Fruit fly (Drosophila melanogaster) whole organism, pupa: Measurements from ENCODE around the gene TORIP.

Source experiments
- CG10348 ChIP-seq: fragments of 200-800 bp; sonication (Bioruptor generic); IDR thresholded peaks from 2 replicates; pipeline ENCODE4 v1.3.6; 2022; ENCODE audit warnings: missing biosample characterization, missing genetic modification characterization
- CG12605 ChIP-seq: fragments of 200-800 bp; sonication (Bioruptor generic); IDR thresholded peaks from 2 replicates; pipeline ENCODE4 v1.3.6; 2022; ENCODE audit warnings: missing biosample characterization, missing genetic modification characterization
- CG13204 ChIP-seq: fragments of 200-800 bp; sonication (Bioruptor generic); optimal IDR thresholded peaks from 2 replicates; lab custom pipeline; 2018; ENCODE audit warnings: missing biosample characterization, mild to moderate bottlenecking, missing genetic modification characterization, moderate library complexity
- CG15710 ChIP-seq: fragments of 200-800 bp; sonication (Bioruptor generic); optimal IDR thresholded peaks from 2 replicates; lab custom pipeline; 2018; ENCODE audit warnings: missing biosample characterization, mild to moderate bottlenecking, missing genetic modification characterization, moderate library complexity
- CG17806 ChIP-seq: fragments of 200-800 bp; sonication (Bioruptor generic); optimal IDR thresholded peaks from 2 replicates; lab custom pipeline; 2018; ENCODE audit warnings: missing biosample characterization, mild to moderate bottlenecking, missing genetic modification characterization, moderate library complexity
- CG32121 ChIP-seq: fragments of 200-800 bp; sonication (Bioruptor generic); IDR thresholded peaks from 2 replicates; pipeline ENCODE4 v1.3.6; 2022; ENCODE audit warnings: missing biosample characterization, missing genetic modification characterization
- CG34367 ChIP-seq: fragments of 200-800 bp; sonication (Bioruptor generic); optimal IDR thresholded peaks from 2 replicates; lab custom pipeline; 2018; ENCODE audit warnings: missing biosample characterization, mild to moderate bottlenecking, missing genetic modification characterization
- CG4496 ChIP-seq: fragments of 200-800 bp; sonication (Bioruptor generic); IDR thresholded peaks from 3 replicates; pipeline ENCODE4 v1.3.6; 2022; ENCODE audit warnings: missing biosample characterization, missing genetic modification characterization
- CG8159 ChIP-seq: fragments of 200-800 bp; sonication (Bioruptor generic); optimal IDR thresholded peaks from 3 replicates; lab custom pipeline; 2018; ENCODE audit warnings: missing biosample characterization, mild to moderate bottlenecking, missing genetic modification characterization, moderate library complexity
- CG8301 ChIP-seq: fragments of 200-800 bp; sonication (Bioruptor generic); optimal IDR thresholded peaks from 2 replicates; lab custom pipeline; 2018; ENCODE audit warnings: missing biosample characterization, mild to moderate bottlenecking, missing genetic modification characterization
- CG9948 ChIP-seq: fragments of 200-800 bp; sonication (Bioruptor generic); optimal IDR thresholded peaks from 2 replicates; lab custom pipeline; 2018; ENCODE audit warnings: missing biosample characterization, mild to moderate bottlenecking, missing genetic modification characterization, moderate library complexity
- D1 ChIP-seq: fragments of 200-800 bp; sonication (Bioruptor generic); optimal IDR thresholded peaks from 2 replicates; lab custom pipeline; 2018; ENCODE audit warnings: missing biosample characterization, mild to moderate bottlenecking, missing genetic modification characterization, moderate library complexity
- EcR ChIP-seq: fragments of 200-800 bp; sonication (Bioruptor generic); optimal IDR thresholded peaks from 3 replicates; lab custom pipeline; 2019; ENCODE audit warnings: missing biosample characterization, missing genetic modification characterization, mild to moderate bottlenecking, moderate library complexity, missing genetic modification reagents
- Ets98B ChIP-seq: fragments of 200-800 bp; sonication (Bioruptor generic); IDR thresholded peaks from 2 replicates; pipeline ENCODE4 v1.3.6; 2022; ENCODE audit warnings: missing biosample characterization, missing genetic modification characterization
- Pif1A ChIP-seq: fragments of 200-800 bp; sonication (Bioruptor generic); optimal IDR thresholded peaks from 3 replicates; lab custom pipeline; 2016; ENCODE audit warnings: missing biosample characterization, missing genetic modification characterization
- Pif1B ChIP-seq: fragments of 200-800 bp; sonication (Bioruptor generic); optimal IDR thresholded peaks from 3 replicates; lab custom pipeline; 2016; ENCODE audit warnings: missing biosample characterization, missing genetic modification characterization
- Snoo ChIP-seq: fragments of 200-800 bp; sonication (Bioruptor generic); optimal IDR thresholded peaks from 3 replicates; lab custom pipeline; 2017; ENCODE audit warnings: missing biosample characterization, mild to moderate bottlenecking, missing genetic modification characterization, inconsistent platforms
- fd96Ca ChIP-seq: fragments of 200-800 bp; sonication (Bioruptor generic); IDR thresholded peaks from 3 replicates; pipeline ENCODE4 v1.3.6; 2022; ENCODE audit warnings: missing biosample characterization, missing genetic modification characterization
- gl ChIP-seq: fragments of 200-800 bp; sonication (Bioruptor generic); optimal IDR thresholded peaks from 2 replicates; lab custom pipeline; 2018; ENCODE audit warnings: missing biosample characterization, mild to moderate bottlenecking, missing genetic modification characterization
- rn ChIP-seq: fragments of 200-800 bp; sonication (Bioruptor generic); IDR thresholded peaks from 2 replicates; pipeline ENCODE4 v1.3.6; 2022; ENCODE audit warnings: missing biosample characterization, missing genetic modification characterization

The TORIP gene

DNA sequence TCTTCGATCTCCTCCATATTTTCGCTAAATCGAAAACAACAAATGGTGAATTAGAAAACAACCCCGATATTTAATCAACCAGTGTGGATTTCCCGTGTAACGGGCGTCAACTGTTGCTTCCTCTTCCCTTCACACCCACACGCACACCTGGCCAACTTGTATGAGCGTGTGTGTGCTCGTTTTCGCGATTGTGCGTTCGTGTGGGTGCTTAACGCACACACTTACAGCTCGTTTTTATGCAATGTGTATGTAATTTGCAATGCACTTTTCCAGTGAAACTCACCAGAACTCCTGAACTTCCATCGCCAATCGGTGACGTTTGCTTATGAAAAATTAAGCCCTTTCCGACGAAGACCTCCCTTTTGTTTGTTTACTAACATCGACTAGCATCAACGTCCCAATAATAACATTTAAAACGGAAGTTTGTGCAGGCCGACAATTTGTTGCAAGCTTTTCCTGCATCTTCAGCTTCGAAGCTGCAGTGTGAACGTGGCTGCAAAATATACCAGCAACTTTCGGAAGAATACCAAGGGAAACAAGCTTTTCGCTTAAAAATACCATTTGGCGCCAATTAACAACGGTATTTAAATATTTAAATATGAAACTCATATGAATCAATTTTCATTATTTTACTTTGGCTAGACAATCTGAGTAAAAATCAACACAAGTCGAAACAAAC lies 10.7 kb upstream of the TORIP start, which contains the start of gene cyc:
Gene cyc, minus strand, starts transcription at position 467 of the 679 bp plus-strand sequence.
- TF ChIP-seq CG13204 (GFP tag; lab: Kevin White, UChicago) (no peak), CG15710 (peak; percentile 1), Ets98B (GFP tag; lab: Robert Waterston, UW) (peak; percentile 64; the same call in 1 of the 2 replicates), D1 (tag; lab: Kevin White, UChicago) (no peak), Pif1A (GFP tag; lab: Kevin White, UChicago) (no peak), gl (tag; lab: Kevin White, UChicago) (no peak), CG4496 (GFP tag; lab: Robert Waterston, UW) (peak; percentile 70), CG32121 (GFP tag; lab: Robert Waterston, UW) (peak; percentile 32; the same call in 1 of the 2 replicates), CG34367 (tag; lab: Kevin White, UChicago) (no peak), EcR (no peak), CG8301 (tag; lab: Kevin White, UChicago) (no peak), CG12605 (GFP tag; lab: Robert Waterston, UW) (peak; percentile 64), CG8159 (tag; lab: Kevin White, UChicago) (no peak), CG9948 (no peak), CG10348 (no peak), Snoo (tag; lab: Kevin White, UChicago) (peak; percentile 34), CG17806 (tag; lab: Kevin White, UChicago) (no peak), rn (no peak)

DNA sequence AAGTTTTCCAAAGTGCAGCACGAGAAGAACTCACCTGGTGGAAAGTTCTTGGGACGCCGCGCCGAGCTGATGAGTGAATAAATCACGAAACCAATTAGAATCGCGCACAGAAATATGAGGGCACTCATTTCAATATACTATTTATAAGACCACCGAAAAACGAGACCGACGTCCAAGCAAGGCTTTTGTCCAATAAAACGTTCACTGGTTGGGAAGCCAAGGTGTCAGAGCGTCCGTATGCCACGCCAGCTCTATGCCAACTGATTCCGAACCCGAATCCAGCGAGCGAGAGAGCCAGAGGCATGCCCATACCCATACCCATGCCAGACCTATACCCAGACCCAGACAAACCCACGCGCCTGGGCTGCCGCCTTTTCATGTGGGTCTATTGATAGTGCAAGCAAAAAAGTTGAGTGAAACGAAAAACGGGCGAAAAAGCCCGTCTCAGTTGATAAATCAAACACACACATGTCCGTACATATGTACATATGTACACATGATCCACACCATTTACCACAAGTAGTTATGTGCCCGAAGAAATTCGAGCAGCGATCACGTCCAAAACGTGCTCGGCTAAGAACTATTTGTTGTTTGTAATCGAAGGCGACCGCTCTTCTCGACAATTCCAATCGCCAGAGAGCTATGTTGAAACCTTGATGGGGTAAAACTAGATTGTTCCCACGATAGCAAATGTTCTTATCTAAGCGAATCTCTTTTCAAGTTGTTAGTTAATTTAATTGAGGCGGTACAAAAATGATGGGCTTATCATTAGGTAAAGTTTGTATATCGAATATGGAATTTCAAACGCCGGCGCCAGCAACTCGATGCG lies 8.4 kb upstream of the TORIP start, which contains the start of gene Cyp305a1:
Gene Cyp305a1, minus strand, starts transcription at position 265 of the 829 bp plus-strand sequence.
- TF ChIP-seq CG32121 (GFP tag; lab: Robert Waterston, UW) = 0 out of 2 replicates have a peak, but pooled peaks have one; percentile 11
- no peak for TF ChIP-seq CG34367 (tag; lab: Kevin White, UChicago)
- no peak for TF ChIP-seq Pif1B (GFP tag; lab: Kevin White, UChicago)

DNA sequence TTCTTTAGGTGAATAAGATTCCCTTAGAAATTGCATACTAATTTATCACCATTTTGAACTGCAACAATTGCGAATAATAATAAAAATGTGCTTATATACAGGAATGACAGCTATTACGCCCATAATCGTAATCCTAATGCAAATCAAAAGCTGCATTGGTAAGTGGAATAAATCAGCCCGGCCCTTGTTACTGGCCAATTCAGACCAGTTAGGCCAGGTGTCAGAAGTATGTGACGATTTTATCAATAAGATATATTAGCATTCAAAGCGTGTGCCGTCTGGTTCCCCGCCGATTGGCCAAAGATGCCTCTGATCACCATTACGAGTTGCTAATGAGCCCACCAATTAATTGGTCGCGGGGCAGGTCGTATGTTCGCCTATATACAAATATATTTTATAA lies 7.6 kb upstream of the TORIP start:
- no peak for TF ChIP-seq EcR
- no peak for TF ChIP-seq CG13204 (GFP tag; lab: Kevin White, UChicago)
- no peak for TF ChIP-seq CG15710
- TF ChIP-seq CG17806 (tag; lab: Kevin White, UChicago) = no peak
- no peak for TF ChIP-seq Pif1B (GFP tag; lab: Kevin White, UChicago)
- TF ChIP-seq CG32121 (GFP tag; lab: Robert Waterston, UW) = no peak
- no peak for TF ChIP-seq CG8301 (tag; lab: Kevin White, UChicago)
- TF ChIP-seq gl (tag; lab: Kevin White, UChicago) = no peak
- no peak for TF ChIP-seq CG9948
- TF ChIP-seq CG12605 (GFP tag; lab: Robert Waterston, UW) = no peak
- no peak for TF ChIP-seq CG10348

DNA sequence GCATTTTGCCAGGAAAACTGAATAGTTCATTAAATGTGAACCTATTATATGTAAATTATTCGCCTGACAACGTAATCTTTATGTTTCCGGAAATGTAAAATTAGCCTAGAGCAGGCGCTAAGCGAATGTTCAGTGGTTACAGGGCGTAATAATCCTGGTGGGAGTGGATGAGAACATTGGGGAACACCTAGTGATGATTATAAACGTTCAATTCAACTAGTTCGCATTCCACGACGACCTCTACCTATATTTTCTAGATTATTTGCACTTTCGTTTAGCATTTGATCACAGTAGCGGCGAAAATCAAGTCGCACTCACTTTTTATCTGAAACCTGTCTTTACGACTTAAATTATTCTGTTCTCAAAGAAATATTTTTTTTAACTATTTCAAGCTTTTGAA lies 2.6 kb upstream of the TORIP start:
- TF ChIP-seq gl (tag; lab: Kevin White, UChicago) = no peak

DNA sequence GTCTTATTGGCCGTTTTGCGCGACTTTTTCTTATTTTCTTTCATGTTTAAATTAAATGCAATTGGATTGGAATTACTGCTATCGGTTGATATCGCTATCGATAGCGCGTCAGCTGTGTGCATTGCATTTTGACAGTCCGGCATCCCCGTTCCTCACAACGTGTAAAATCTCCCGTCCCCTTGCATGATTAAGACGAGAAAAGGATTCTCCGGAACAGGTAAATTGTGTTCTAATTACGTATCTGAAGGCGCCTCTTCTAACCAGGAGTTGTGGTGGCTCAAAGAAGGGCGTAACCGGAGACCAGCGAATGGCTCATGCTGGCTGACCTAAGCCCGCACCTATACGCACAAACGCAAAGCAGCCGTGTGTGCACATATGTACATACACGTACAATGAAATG lies 2.2 kb upstream of the TORIP start, which contains the start of the genes CG14104 and Kap-alpha1:
Gene CG14104, minus strand, starts transcription at position 97 of the 400 bp plus-strand sequence.
Gene Kap-alpha1, plus strand, starts transcription at position 130 of the 400 bp plus-strand sequence.
- no peak for TF ChIP-seq CG9948
- no peak for TF ChIP-seq Snoo (tag; lab: Kevin White, UChicago)
- no peak for TF ChIP-seq CG8301 (tag; lab: Kevin White, UChicago)
- no peak for TF ChIP-seq CG17806 (tag; lab: Kevin White, UChicago)
- TF ChIP-seq CG34367 (tag; lab: Kevin White, UChicago) = no peak
- peak; percentile 33 for TF ChIP-seq EcR

DNA sequence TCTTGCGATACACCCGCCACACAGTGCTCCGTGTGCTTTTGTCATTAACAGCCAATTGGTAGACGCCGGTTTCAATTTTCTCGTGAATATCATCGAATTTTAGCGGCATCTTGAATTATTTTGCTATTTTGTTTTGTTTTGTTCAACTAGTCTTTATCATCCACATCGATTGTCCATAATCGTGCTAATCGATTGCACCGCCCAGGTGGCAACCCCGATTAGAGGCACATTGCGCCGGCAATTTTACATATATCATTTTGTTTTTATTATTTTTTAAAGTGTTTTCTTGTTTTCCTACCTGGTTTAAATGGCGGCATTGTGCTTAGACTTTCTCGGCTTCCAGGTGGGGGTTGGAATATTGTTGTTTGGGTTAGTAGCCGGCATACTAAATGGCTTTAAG lies 1.0 kb upstream of the TORIP start, which contains the start of gene CG34116:
Gene CG34116, minus strand, starts transcription at position 142 of the 400 bp plus-strand sequence.
- TF ChIP-seq Snoo (tag; lab: Kevin White, UChicago) (no peak), Ets98B (GFP tag; lab: Robert Waterston, UW) (no peak), Pif1B (GFP tag; lab: Kevin White, UChicago) (no peak), EcR (no peak), rn (no peak), D1 (tag; lab: Kevin White, UChicago) (no peak), CG17806 (tag; lab: Kevin White, UChicago) (no peak), CG15710 (no peak), CG4496 (GFP tag; lab: Robert Waterston, UW) (no peak), Pif1A (GFP tag; lab: Kevin White, UChicago) (no peak), fd96Ca (GFP tag; lab: Robert Waterston, UW) (no peak)
